Worm (Caenorhabditis elegans) whole organism, L1 larva: Measurements from ENCODE around the gene T20D4.12.

Source experiments
- F16B12.6 ChIP-seq: fragments of 150-350 bp; optimal IDR thresholded peaks from 2 replicates; lab custom pipeline; 2014; ENCODE audit warnings: missing biosample characterization, missing genetic modification characterization
- blmp-1 ChIP-seq: fragments of 150-350 bp; optimal IDR thresholded peaks from 2 replicates; lab custom pipeline; 2014; ENCODE audit warnings: missing biosample characterization, missing genetic modification characterization
- ceh-88 ChIP-seq: fragments of 200-800 bp; sonication (Bioruptor generic); IDR thresholded peaks from 2 replicates; pipeline ENCODE4 v1.3.6; 2022; ENCODE audit warnings: missing genetic modification characterization, missing compliant biosample characterization
- elt-2 ChIP-seq: sonication (generic microtip); optimal IDR thresholded peaks from 2 replicates; lab custom pipeline; 2016; ENCODE audit warnings: missing genetic modification characterization, mild to moderate bottlenecking, inconsistent platforms, missing compliant biosample characterization, missing genetic modification reagents
- elt-3 ChIP-seq, 6 experiments: fragments of 150-350 bp in 1 of 6; sonication (generic microtip); optimal IDR thresholded peaks; 2 replicates each; lab custom pipeline; 2017 to 2018; ENCODE audit warnings: missing biosample characterization in 6 of 6, missing genetic modification characterization in 6 of 6, inconsistent platforms in 1 of 6
- lin-13 ChIP-seq: fragments of 150-350 bp; optimal IDR thresholded peaks from 2 replicates; lab custom pipeline; 2014; ENCODE audit warnings: missing biosample characterization, missing genetic modification reagents, missing genetic modification characterization
- nhr-28 ChIP-seq: fragments of 150-350 bp; optimal IDR thresholded peaks from 2 replicates; lab custom pipeline; 2014; ENCODE audit warnings: missing biosample characterization, missing genetic modification characterization
- snpc-4 ChIP-seq: fragments of 150-350 bp; optimal IDR thresholded peaks from 2 replicates; lab custom pipeline; 2014; ENCODE audit warnings: missing biosample characterization, missing genetic modification characterization
- sox-4 ChIP-seq: sonication (generic microtip); optimal IDR thresholded peaks from 2 replicates; lab custom pipeline; 2016; ENCODE audit warnings: missing genetic modification characterization, missing compliant biosample characterization
- unc-86 ChIP-seq: sonication (generic microtip); optimal IDR thresholded peaks from 2 replicates; lab custom pipeline; 2016; ENCODE audit warnings: missing genetic modification characterization, missing compliant biosample characterization

ce11 chrV:3352925-3353324 is 43.9 kb upstream of the T20D4.12 start, which contains the start of gene C17B7.12:
- TF ChIP-seq elt-3 (tag; optimal IDR thresholded peaks at IDR 0.05; lab: Kevin White, UChicago) (no peak), sox-4 (tag; lab: Kevin White, UChicago) (no peak), blmp-1 (tag; lab: Kevin White, UChicago) (no peak), F16B12.6 (tag; lab: Kevin White, UChicago) (no peak), unc-86 (tag; lab: Kevin White, UChicago) (no peak), lin-13 (no peak), ceh-88 (GFP tag; lab: Robert Waterston, UW) (no peak), snpc-4 (tag; lab: Kevin White, UChicago) (no peak), nhr-28 (tag; lab: Kevin White, UChicago) (no peak), elt-2 (no peak)
